Fruit fly (Drosophila melanogaster): ENCODE measurements around the gene Ir75a.

dm6 chr3L:17822784-17823383 is 5.2 kb upstream of the Ir75a start, which contains the start of the genes Ir75c and Grd:
- TF ChIP-seq Crg-1 (GFP tag; optimal IDR thresholded peaks at IDR 0.05) (no peak), CG12768 (GFP tag; optimal IDR thresholded peaks at IDR 0.05) (no peak), CG7045 (GFP tag; optimal IDR thresholded peaks at IDR 0.05) (no peak), CG33017 (tag; optimal IDR thresholded peaks at IDR 0.05) (no peak), kay (GFP tag; ENCODE audit: borderline replicate concordance) (no peak), pad (GFP tag; optimal IDR thresholded peaks at IDR 0.05) (no peak)
